Worm (Caenorhabditis elegans) whole organism, midembryonic: ENCODE results near the gene F08F3.10.

ENCODE experiments used
- T22C8.4 ChIP-seq: fragments of 200-800 bp; sonication (Bioruptor generic); IDR thresholded peaks from 2 replicates; pipeline ENCODE4 v1.3.6; 2022; ENCODE audit warnings: missing genetic modification characterization, missing compliant biosample characterization
- cog-1 ChIP-seq: sonication (generic microtip); optimal IDR thresholded peaks from 2 replicates; lab custom pipeline; 2016; ENCODE audit warnings: missing genetic modification characterization, missing compliant biosample characterization
- flt-1 ChIP-seq: fragments of 200-800 bp; sonication (Bioruptor generic); IDR thresholded peaks from 2 replicates; pipeline ENCODE4 v1.3.6; 2022; ENCODE audit warnings: missing genetic modification characterization, missing compliant biosample characterization
- klf-2 ChIP-seq: fragments of 200-800 bp; sonication (Bioruptor generic); conservative IDR thresholded peaks from 2 replicates; pipeline ENCODE4 v1.3.6; 2022; ENCODE audit warnings: missing genetic modification reagents, missing genetic modification characterization, missing compliant biosample characterization
- med-1 ChIP-seq: sonication (generic microtip); optimal IDR thresholded peaks from 2 replicates; lab custom pipeline; 2017; ENCODE audit warnings: missing genetic modification characterization, mild to moderate bottlenecking, missing compliant biosample characterization, antibody characterized with exemption, missing genetic modification reagents; ENCODE audit not compliant: insufficient read depth
- ref-1 ChIP-seq: fragments of 200-800 bp; sonication (Bioruptor generic); conservative IDR thresholded peaks from 2 replicates; pipeline ENCODE4 v1.3.6; 2022; ENCODE audit warnings: missing genetic modification reagents, missing genetic modification characterization, missing compliant biosample characterization
- tab-1 ChIP-seq: fragments of 200-800 bp; sonication (Bioruptor generic); IDR thresholded peaks from 2 replicates; pipeline ENCODE4 v1.3.6; 2022; ENCODE audit warnings: missing genetic modification characterization, missing compliant biosample characterization
- ztf-23 ChIP-seq: fragments of 200-800 bp; sonication (Bioruptor generic); IDR thresholded peaks from 2 replicates; pipeline ENCODE4 v1.3.6; 2022; ENCODE audit warnings: missing genetic modification reagents, missing genetic modification characterization, missing compliant biosample characterization
- ztf-29 ChIP-seq: fragments of 200-800 bp; sonication (Bioruptor generic); IDR thresholded peaks from 2 replicates; pipeline ENCODE4 v1.3.6; 2022; ENCODE audit warnings: missing genetic modification reagents, missing genetic modification characterization, missing compliant biosample characterization

Gene F08F3.10

ce11 chrV:5412808-5413405 lies at the start of gene F08F3.10:
TSS of gene F08F3.10 (plus strand) at chrV:5413355.
- TF ChIP-seq T22C8.4 (GFP tag; lab: Robert Waterston, UW) (no peak), klf-2 (no peak), ztf-23 (GFP tag; lab: Robert Waterston, UW) (no peak), ztf-29 (GFP tag; lab: Robert Waterston, UW) (no peak), ref-1 (GFP tag; lab: Robert Waterston, UW) (no peak), cog-1 (tag; lab: Kevin White, UChicago) (no peak), med-1 (GFP tag; lab: Kevin White, UChicago) (no peak), tab-1 (GFP tag; lab: Robert Waterston, UW) (no peak), flt-1 (GFP tag; lab: Robert Waterston, UW) (no peak)

- no peak for TF ChIP-seq med-1 (GFP tag; lab: Kevin White, UChicago)
- no peak for TF ChIP-seq ztf-29 (GFP tag; lab: Robert Waterston, UW)
- no peak for TF ChIP-seq ref-1 (GFP tag; lab: Robert Waterston, UW)
- TF ChIP-seq klf-2: no peak
- no peak for TF ChIP-seq tab-1 (GFP tag; lab: Robert Waterston, UW)
- TF ChIP-seq flt-1 (GFP tag; lab: Robert Waterston, UW): no peak
- no peak for TF ChIP-seq T22C8.4 (GFP tag; lab: Robert Waterston, UW)
- no peak for TF ChIP-seq cog-1 (tag; lab: Kevin White, UChicago)
- TF ChIP-seq ztf-23 (GFP tag; lab: Robert Waterston, UW): no peak
These were observed 48.3 kb upstream of the F08F3.10 start, which contains the start of gene T09D3.8 for ce11 chrV:5364863-5365262. TSS of gene T09D3.8 (plus strand) at chrV:5365163.

- TF ChIP-seq T22C8.4 (GFP tag; lab: Robert Waterston, UW): no peak
- no peak for TF ChIP-seq ztf-23 (GFP tag; lab: Robert Waterston, UW)
- TF ChIP-seq ref-1 (GFP tag; lab: Robert Waterston, UW): no peak
These were observed 44.4 kb upstream of the F08F3.10 start, which contains the start of gene T09D3.9 for ce11 chrV:5368792-5369191. TSS of gene T09D3.9 (minus strand) at chrV:5368892.

ce11 chrV:5372118-5372517 lies 41.0 kb upstream of the F08F3.10 start, which contains the start of gene C35A11.3:
TSS of gene C35A11.3 (plus strand) at chrV:5372418.
- TF ChIP-seq tab-1 (GFP tag; lab: Robert Waterston, UW) (no peak), flt-1 (GFP tag; lab: Robert Waterston, UW) (no peak), klf-2 (no peak), med-1 (GFP tag; lab: Kevin White, UChicago) (no peak), ztf-23 (GFP tag; lab: Robert Waterston, UW) (no peak), ztf-29 (GFP tag; lab: Robert Waterston, UW) (no peak), ref-1 (GFP tag; lab: Robert Waterston, UW) (no peak), cog-1 (tag; lab: Kevin White, UChicago) (no peak), T22C8.4 (GFP tag; lab: Robert Waterston, UW) (no peak)

- no peak for TF ChIP-seq med-1 (GFP tag; lab: Kevin White, UChicago)
- no peak for TF ChIP-seq flt-1 (GFP tag; lab: Robert Waterston, UW)
- no peak for TF ChIP-seq cog-1 (tag; lab: Kevin White, UChicago)
- no peak for TF ChIP-seq ref-1 (GFP tag; lab: Robert Waterston, UW)
These were observed 27.2 kb upstream of the F08F3.10 start, which contains the start of gene C35A11.2 for ce11 chrV:5385914-5386493. TSS of gene C35A11.2 (plus strand) at chrV:5386299.

ce11 chrV:5392993-5393628 lies 20.0 kb upstream of the F08F3.10 start, which contains the start of gene C35A11.4:
TSS of gene C35A11.4 (minus strand) at chrV:5393148.
- TF ChIP-seq med-1 (GFP tag; lab: Kevin White, UChicago): no peak
- TF ChIP-seq tab-1 (GFP tag; lab: Robert Waterston, UW): no peak
- TF ChIP-seq klf-2: no peak
- no peak for TF ChIP-seq flt-1 (GFP tag; lab: Robert Waterston, UW)
- TF ChIP-seq ztf-29 (GFP tag; lab: Robert Waterston, UW): no peak
- no peak for TF ChIP-seq T22C8.4 (GFP tag; lab: Robert Waterston, UW)
- TF ChIP-seq ref-1 (GFP tag; lab: Robert Waterston, UW): no peak
- no peak for TF ChIP-seq cog-1 (tag; lab: Kevin White, UChicago)
- no peak for TF ChIP-seq ztf-23 (GFP tag; lab: Robert Waterston, UW)

ce11 chrV:5403938-5404337 lies 9.2 kb upstream of the F08F3.10 start:
- no peak for TF ChIP-seq ztf-23 (GFP tag; lab: Robert Waterston, UW)
- TF ChIP-seq cog-1 (tag; lab: Kevin White, UChicago): no peak
- TF ChIP-seq med-1 (GFP tag; lab: Kevin White, UChicago): no peak
- no peak for TF ChIP-seq ztf-29 (GFP tag; lab: Robert Waterston, UW)
- TF ChIP-seq klf-2: no peak

ce11 chrV:5405053-5405452 lies 8.1 kb upstream of the F08F3.10 start, which contains the start of gene dmsr-7:
TSS of gene dmsr-7 (plus strand) at chrV:5405353.
- TF ChIP-seq med-1 (GFP tag; lab: Kevin White, UChicago) (no peak), ztf-29 (GFP tag; lab: Robert Waterston, UW) (no peak), klf-2 (no peak), cog-1 (tag; lab: Kevin White, UChicago) (no peak), ztf-23 (GFP tag; lab: Robert Waterston, UW) (no peak), ref-1 (GFP tag; lab: Robert Waterston, UW) (no peak), T22C8.4 (GFP tag; lab: Robert Waterston, UW) (no peak), tab-1 (GFP tag; lab: Robert Waterston, UW) (no peak), flt-1 (GFP tag; lab: Robert Waterston, UW) (no peak)

ce11 chrV:5408223-5408622 lies 4.9 kb upstream of the F08F3.10 start, which contains the start of gene C25A6.1:
TSS of gene C25A6.1 (plus strand) at chrV:5408523.
- TF ChIP-seq klf-2: no peak
- no peak for TF ChIP-seq ztf-29 (GFP tag; lab: Robert Waterston, UW)
- no peak for TF ChIP-seq med-1 (GFP tag; lab: Kevin White, UChicago)
- no peak for TF ChIP-seq T22C8.4 (GFP tag; lab: Robert Waterston, UW)
- TF ChIP-seq ref-1 (GFP tag; lab: Robert Waterston, UW): no peak
- no peak for TF ChIP-seq cog-1 (tag; lab: Kevin White, UChicago)
- TF ChIP-seq ztf-23 (GFP tag; lab: Robert Waterston, UW): no peak
- TF ChIP-seq flt-1 (GFP tag; lab: Robert Waterston, UW): no peak
- no peak for TF ChIP-seq tab-1 (GFP tag; lab: Robert Waterston, UW)
